Fruit fly (Drosophila melanogaster) whole organism: ENCODE data around the gene CG3032.

ENCODE experiments used
- CG8478 ChIP-seq: fragments of >200 bp; optimal IDR thresholded peaks from 2 replicates; lab custom pipeline; 2018; ENCODE audit warnings: inconsistent platforms
- Dll ChIP-seq: fragments of >200 bp; optimal IDR thresholded peaks from 2 replicates; lab custom pipeline; 2017
- psq ChIP-seq: fragments of >200 bp; optimal IDR thresholded peaks from 2 replicates; lab custom pipeline; 2017

- TF ChIP-seq CG8478 (no peak), psq (lab: Kevin White, UChicago) (no peak), Dll (no peak)
These were observed 2.5 kb downstream of the CG3032 start, which contains the start of the genes cm, sloth1 and sloth2 for dm6 chrX:7011063-7011743.
